Worm (Caenorhabditis elegans) whole organism, L4 larva: ENCODE measurements around the gene sdc-2.

ENCODE experiments used
- ces-1 ChIP-seq: fragments of 150-350 bp; sonication (generic microtip); optimal IDR thresholded peaks from 4 replicates; lab custom pipeline; 2014; ENCODE audit warnings: missing biosample characterization, missing genetic modification reagents, missing genetic modification characterization
- lim-7 ChIP-seq: fragments of 200-800 bp; sonication (Bioruptor generic); IDR thresholded peaks from 2 replicates; pipeline ENCODE4 v1.3.6; 2022; ENCODE audit warnings: missing genetic modification characterization, missing compliant biosample characterization

ce11 chrX:11572205-11572604, 49.7 kb downstream of the sdc-2 start, which contains the start of gene frm-3:
- TF ChIP-seq lim-7: no peak
- no peak for TF ChIP-seq ces-1
